Fruit fly (Drosophila melanogaster) whole organism: ENCODE data around the gene Taf13.

Experiments
- CG8478 ChIP-seq: fragments of >200 bp; optimal IDR thresholded peaks from 2 replicates; lab custom pipeline; 2018; ENCODE audit warnings: inconsistent platforms
- EcR ChIP-seq, 2 experiments: fragments of >200 bp; optimal IDR thresholded peaks; 2 replicates each; lab custom pipeline; 2017; ENCODE audit warnings: missing biosample characterization in 2 of 2, missing genetic modification characterization in 2 of 2, missing genetic modification reagents in 2 of 2
- pan ChIP-seq: fragments of >200 bp; optimal IDR thresholded peaks from 2 replicates; lab custom pipeline; 2017

DNA sequence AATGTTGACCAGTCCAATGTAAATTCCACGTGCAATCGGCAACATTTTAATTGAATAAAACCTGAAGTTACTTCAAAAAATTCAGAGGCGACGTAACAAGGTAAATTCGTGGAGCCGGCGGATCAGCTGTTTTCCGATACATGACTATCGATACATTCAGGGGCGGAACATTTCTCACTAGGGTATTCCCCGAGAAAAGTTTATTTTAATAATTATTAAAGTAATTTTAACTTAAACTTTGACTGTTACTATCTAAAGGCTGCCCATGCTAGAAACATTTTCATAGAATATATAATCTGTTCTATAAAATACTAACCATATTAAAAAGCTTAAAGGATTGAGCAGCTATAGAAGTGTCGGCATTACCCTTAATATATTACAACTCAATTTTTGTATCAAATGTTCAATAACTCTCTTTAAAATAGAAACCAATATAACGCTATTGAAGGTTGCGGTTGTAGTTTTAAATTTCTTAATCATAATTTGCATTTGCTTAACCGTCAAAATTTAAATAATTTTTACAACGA is 3.5 kb upstream of the Taf13 start, which contains the start of the genes mRpS18B and Kua:
- TF ChIP-seq CG8478 (lab: Kevin White, UChicago) (no peak), pan (lab: Kevin White, UChicago) (no peak), EcR (GFP tag; optimal IDR thresholded peaks at IDR 0.05; lab: Kevin White, UChicago) (no peak)
